Worm (Caenorhabditis elegans) whole organism, dauer: ENCODE data around the gene aqp-12.
"Not testable (repeated sequence)": the region's sequence is repeated elsewhere in the genome, so short reads cannot be mapped to it uniquely, and the experiment has no call there.

Experiments used
- unc-62 ChIP-seq: sonication (generic microtip); optimal IDR thresholded peaks from 2 replicates; lab custom pipeline; 2017; ENCODE audit warnings: missing biosample characterization, missing genetic modification reagents, missing genetic modification characterization

Gene aqp-12

DNA sequence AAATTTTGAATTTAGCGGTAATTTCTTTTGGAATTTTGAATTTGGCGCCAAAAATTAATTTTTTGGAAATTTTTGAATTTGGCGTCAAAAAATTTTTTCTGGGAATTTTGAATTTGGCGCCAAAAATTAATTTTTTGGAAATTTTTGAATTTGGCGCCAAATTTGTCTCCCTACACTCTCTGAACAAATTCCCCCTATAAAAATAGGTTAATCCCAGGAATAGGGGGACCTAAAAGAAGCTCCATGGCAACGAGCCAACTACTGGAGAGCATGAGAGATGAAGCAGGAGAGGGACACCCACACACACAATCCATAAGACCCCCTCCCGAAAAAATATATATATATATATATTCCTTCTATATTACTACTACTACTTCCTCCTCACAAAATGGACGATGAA, at the start of gene aqp-12:
Gene aqp-12, plus strand, starts transcription at position 301 of the 400 bp plus-strand sequence.
- no peak for TF ChIP-seq unc-62 (GFP tag; lab: Kevin White, UChicago)

DNA sequence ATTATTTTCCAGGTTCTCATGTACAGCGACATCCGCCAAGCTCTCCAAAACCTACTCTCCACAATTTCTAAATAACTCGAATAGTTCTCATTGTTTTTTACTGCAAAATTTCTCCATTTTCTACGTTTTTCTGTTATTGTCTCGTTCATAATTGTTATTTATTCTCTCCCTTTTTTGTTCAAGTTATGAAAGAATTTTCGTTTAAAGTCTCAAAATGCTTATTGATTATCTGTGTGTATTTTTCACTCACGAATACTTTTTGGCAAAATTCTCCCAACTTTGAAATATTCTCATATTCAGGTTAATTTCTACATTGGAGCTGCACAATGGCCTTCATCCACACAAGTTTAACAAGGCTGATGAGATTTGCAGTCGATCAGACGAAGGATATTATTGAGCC, 48.8 kb upstream of the aqp-12 start, which contains the start of gene Y57A10A.5:
Gene Y57A10A.5, plus strand, starts transcription at position 301 of the 400 bp plus-strand sequence.
- TF ChIP-seq unc-62 (GFP tag; lab: Kevin White, UChicago): not testable (repeated sequence)

DNA sequence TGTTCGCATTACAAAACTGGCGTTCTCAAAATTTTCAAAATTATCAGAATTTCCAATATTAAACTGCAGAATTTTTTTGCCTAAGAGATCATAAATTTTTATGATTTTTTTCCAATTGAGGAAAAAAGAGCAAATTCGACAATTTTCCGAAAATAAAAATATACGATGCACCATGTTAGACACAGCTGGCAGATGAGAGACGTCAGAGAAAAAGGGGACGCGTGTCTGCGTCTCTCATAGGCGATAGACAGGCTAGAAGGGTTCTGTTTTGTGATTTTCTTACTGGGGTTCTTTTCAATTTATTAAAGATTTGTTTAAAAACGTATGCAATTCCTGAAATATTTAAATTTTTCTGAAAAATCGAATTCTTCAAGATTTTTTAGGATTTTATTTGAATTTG, 40.0 kb upstream of the aqp-12 start:
- TF ChIP-seq unc-62 (GFP tag; lab: Kevin White, UChicago): no peak

DNA sequence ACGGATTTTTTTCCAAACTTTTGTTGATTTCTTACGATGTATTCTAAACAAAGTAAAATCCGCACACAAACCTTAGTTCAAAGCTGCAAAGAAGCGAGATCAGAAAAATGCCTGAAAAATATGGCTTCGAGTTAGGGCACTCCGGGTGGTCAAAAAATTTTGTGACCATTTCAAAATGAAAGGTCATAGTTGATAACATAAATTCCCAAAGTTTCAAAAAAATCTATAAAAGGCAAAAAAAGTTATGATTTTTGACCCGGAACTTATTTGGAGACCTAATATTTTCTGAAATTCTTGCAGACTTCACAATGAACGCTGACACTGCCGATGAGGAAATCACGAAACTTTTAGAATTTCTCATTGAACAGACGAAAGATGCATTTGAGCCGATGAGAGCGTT, 38.5 kb upstream of the aqp-12 start, which contains the start of gene Y57A10A.8:
Gene Y57A10A.8, plus strand, starts transcription at position 301 of the 400 bp plus-strand sequence.
- TF ChIP-seq unc-62 (GFP tag; lab: Kevin White, UChicago): not testable (repeated sequence)

DNA sequence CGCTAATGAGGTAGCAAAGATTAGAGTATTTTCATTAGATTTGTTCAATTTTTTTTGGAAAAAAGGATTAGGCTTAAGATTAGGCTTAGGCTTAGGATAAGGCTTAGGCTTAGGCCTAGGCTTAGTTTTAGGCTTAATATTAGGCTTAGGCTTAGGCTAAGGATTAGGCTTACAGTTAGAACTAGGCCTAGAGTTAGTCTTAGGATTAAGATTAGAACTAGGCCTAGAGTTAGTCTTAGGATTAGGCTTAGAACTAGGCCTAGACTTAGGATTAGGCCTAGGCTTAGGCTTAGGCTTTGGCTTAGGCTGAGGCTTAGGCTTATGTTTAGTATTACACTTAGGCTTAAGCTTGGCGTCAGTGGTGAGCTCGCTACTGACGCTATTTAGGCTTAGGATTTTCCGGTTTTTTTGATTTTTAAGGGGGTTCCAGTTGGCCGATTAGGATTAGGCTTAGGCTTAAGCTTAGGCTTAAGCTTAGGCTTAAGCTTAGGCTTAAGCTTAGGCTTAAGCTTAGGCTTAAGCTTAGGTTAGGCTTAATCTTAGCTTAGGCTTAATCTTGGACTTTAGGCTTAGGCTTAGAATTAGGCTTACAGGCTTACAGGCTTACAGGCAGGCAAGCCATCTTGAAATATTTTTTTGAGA, 33.4 kb upstream of the aqp-12 start:
- TF ChIP-seq unc-62 (GFP tag; lab: Kevin White, UChicago): no peak

DNA sequence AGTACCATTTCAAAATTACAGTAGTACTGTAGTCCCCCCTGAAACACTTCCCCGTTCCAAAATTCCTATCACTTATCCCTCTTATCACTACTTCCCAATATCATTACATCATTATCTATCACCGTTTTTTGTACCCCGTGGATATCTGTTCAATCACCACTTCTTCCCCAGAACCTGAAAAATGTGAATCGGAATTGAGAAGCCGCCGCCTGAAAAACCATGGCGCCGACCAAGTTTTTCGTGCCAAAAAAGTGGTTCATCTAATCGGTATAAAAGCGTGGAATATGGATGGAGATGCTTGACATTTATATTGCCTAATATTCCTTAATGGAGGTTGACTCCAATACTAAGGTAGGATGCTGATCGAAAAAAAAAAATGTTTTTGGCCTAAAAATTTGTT, 30.7 kb upstream of the aqp-12 start, which contains the start of gene rol-1:
Gene rol-1, plus strand, starts transcription at position 301 of the 400 bp plus-strand sequence.
- no peak for TF ChIP-seq unc-62 (GFP tag; lab: Kevin White, UChicago)

DNA sequence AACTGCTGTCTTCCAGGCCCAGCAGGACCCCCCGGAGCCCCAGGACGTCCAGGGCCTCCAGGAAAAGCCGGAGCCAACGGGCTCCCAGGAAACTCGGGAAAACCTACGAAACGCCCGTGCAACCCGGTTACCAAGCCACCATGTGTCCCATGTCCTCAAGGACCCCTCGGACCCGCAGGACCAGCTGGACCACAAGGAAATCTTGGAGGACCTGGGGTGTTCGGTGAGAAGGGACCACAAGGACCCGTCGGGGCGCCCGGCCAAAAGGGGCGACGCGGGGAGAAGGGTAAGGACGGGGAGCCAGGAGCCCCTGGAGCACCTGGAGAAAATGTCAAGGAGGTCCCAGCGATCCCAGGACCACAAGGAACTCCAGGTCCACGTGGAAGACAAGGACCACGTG, 27.6 kb upstream of the aqp-12 start:
- TF ChIP-seq unc-62 (GFP tag; lab: Kevin White, UChicago): no peak

DNA sequence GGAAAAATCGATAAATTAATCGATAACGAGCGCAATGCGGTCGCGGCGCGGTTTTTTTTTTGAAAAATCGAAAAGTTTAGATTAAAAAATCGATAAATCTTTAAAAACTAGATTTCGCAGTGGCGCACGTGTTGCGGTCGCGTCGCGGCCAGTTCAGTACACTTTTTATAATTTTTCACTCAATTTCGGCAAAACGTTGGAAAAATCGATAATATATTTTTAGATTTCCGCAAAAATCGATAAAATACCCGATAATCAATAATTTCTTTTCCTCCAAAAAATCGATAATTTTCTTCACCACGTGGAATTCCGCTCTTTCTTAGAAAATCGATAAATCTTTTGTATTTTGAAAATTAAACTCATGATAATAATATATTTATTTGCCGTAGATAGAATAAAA, 26.5 kb upstream of the aqp-12 start:
- no peak for TF ChIP-seq unc-62 (GFP tag; lab: Kevin White, UChicago)

DNA sequence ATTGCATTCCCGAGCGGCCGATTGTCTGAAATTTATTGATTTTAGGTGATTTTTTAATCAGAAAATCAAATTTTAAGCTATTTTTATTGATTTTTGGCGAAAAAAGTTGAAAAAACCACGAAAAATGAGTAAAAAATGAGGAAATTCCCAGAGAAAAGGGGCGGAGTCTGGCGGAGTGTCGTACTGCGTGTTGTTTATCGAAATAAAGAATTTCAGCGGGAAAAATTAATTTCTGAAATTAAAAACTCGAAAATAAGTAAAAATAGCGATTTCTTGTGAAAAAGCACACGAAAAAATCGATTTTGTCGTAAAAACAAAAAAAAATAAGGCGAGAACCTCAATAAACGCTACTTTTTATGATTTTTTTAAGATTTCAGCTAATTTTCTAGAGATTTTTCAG, 18.2 kb upstream of the aqp-12 start, which contains the start of gene Y57A10A.13:
Gene Y57A10A.13, minus strand, starts transcription at position 46 of the 400 bp plus-strand sequence.
- TF ChIP-seq unc-62 (GFP tag; lab: Kevin White, UChicago): no peak

DNA sequence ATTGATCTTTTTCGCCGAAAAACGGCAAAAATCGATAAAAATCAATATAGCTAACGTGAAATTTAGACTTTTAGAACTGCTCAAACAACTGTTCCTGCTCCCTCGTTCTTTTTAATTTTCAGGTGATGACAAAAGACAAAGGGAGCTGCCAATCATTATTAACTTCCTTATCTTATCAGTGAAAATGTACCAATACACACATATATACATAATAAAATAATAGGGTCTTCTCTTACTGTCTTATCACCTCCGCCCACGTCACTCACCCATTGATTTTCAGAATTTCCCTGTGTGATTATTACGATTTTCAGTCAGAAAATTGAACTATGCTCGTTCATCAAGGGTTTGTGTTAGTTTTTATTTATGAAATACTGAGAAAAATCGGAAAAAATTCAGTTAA, 17.3 kb upstream of the aqp-12 start, which contains the start of gene Y57A10A.14:
Gene Y57A10A.14, plus strand, starts transcription at position 228 of the 400 bp plus-strand sequence.
- TF ChIP-seq unc-62 (GFP tag; lab: Kevin White, UChicago): no peak

DNA sequence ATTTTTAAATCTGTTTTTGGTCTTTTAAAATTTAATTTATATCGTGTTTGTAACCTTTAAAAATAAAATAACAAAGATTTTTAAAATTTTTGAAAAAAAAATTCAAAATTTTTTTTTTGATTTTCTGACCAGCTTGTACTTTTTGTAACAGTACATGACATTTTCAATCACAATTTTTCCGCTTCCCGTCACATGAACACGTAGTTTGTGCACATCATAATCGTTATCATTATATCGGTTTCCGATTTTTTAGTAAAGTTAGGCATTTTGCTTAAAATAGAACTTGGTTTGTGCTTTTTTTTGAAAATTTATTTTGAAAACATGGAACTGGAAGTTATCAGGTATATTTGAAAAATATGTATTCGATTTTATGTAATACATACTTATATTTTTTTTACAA, 16.3 kb upstream of the aqp-12 start:
- no peak for TF ChIP-seq unc-62 (GFP tag; lab: Kevin White, UChicago)

DNA sequence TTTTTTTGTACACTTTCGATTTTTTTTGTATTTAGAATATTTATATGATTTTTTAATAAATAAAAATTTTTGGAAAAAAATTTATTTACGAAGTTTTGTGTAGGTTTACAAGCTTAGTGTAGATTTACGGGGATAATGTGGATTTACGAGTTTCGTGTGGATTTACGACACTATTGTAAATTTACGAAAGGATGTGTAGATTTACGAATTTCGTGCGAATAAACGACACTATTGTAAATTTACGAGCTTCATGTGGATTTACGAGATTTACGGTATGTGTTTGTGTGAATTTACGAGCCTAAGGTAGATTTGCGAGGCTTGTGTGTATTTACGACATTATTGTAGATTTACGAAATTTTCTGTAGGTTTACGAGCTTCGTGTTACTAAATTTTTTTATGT, 13.8 kb upstream of the aqp-12 start:
- TF ChIP-seq unc-62 (GFP tag; lab: Kevin White, UChicago): no peak

DNA sequence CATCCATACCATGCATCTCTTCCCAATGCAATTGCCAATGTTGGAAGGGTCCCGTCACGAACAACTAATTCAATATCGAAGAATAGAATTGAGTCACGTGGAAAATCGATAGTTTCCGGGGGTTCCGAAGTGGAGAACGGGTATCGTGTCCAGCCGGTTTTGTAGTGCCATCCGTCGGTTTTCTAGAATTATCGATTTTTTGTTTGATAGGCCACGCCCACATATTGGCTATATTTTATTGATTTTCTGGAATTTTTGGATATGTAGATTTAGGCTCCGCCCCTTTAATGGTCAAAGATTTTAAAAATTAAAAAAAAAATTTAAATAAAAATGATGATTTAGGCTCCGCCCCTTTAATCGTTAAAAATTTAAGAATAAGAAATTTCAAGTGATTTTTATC, 3.8 kb upstream of the aqp-12 start:
- no peak for TF ChIP-seq unc-62 (GFP tag; lab: Kevin White, UChicago)

DNA sequence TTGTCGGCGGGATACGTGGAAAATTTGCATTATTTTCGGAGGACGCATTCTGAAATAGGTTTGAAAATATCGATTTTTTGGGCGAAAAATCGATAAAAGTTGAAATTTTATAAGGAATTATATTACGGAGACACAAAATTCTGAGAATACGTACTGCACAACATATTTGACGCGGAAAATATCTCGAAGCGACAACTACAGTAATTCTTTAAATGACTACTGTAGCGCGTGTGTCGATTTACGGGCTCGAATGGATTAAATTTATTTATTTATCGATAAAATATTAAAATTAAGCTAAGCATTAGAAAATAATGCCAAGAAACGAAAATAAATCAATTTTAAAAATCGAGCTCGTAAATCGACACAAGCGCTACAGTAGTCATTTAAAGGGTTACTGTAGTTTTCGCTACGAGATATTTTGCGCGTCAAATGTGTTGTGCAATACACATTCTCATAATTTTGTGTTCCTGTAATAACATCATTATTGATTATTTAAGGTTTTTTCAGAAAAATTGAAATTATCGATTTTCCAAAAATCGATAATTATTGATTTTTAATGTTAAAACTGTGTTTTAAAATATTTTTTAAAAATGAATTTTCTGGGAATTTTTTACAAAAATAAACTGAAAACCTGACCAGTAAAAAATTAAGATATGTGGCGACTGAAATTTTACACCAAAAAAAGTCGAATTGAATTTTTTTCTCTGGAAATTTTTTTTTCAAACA, 2.9 kb upstream of the aqp-12 start, which contains the start of gene polg-1:
Gene polg-1, minus strand, starts transcription at position 51 of the 726 bp plus-strand sequence.
- TF ChIP-seq unc-62 (GFP tag; lab: Kevin White, UChicago): no peak

DNA sequence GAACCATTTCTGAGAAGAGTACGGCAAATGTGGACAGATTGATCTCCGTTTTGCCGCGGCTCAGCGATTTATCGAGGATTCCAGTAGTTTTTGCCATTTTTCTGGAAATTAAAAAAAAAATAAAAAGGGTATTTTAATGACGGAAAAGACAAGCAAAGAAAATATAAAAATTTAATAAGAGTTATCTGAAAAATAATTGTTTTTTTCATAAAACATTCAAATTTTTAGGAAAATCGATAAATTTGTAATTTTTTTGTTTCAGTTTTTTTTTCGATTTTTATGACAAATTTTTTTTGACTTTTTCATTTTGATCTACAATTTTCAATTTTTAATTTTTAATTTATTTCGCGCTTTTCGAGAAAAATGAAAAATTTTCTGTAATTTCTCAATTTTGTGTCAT, 740 bp upstream of the aqp-12 start, which contains the start of gene trpp-5:
Gene trpp-5, minus strand, starts transcription at position 101 of the 400 bp plus-strand sequence.
- TF ChIP-seq unc-62 (GFP tag; lab: Kevin White, UChicago): no peak

DNA sequence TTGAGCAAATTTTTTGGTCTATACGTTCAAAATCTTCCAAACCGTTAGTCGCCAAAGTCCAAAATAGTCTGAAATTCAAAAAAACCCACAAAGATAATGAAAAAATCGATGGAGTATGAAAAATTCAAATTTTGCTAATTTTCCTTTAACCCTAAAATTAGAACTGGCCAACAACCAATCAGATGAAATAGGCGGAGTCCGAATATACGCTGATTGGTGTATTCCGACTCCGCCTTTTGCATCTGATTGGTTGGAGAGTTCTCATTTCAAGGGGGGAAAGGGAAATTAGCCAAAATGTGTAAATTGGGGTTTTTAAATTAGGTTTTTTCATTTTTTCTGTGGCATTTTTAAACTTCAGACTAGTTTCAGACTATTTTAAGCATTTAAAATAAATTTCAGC, 1.6 kb downstream of the aqp-12 start:
- no peak for TF ChIP-seq unc-62 (GFP tag; lab: Kevin White, UChicago)
